Fruit fly (Drosophila melanogaster): ENCODE data around the gene Cubn2.

- TF ChIP-seq psq (optimal IDR thresholded peaks at IDR 0.05) (no peak), insv (optimal IDR thresholded peaks at IDR 0.05) (no peak), ttk (optimal IDR thresholded peaks at IDR 0.05) (no peak), h (optimal IDR thresholded peaks at IDR 0.05) (no peak), Sin3A (optimal IDR thresholded peaks at IDR 0.05) (no peak)
These were observed 13.8 kb downstream of the Cubn2 start, which contains the start of gene Gcat for dm6 chr3L:11800761-11801160.
